Worm (Caenorhabditis elegans) whole organism, young adult: ENCODE results near the gene srx-5.

Source experiments
- B0035.1 ChIP-seq: sonication (generic microtip); optimal IDR thresholded peaks from 2 replicates; lab custom pipeline; 2016; ENCODE audit warnings: missing genetic modification characterization, mild to moderate bottlenecking, missing compliant biosample characterization, missing genotype, missing genetic modification reagents
- B0336.3 ChIP-seq: fragments of 200-800 bp; sonication (Bioruptor generic); IDR thresholded peaks from 2 replicates; pipeline ENCODE4 v1.3.6; 2022; ENCODE audit warnings: missing genetic modification characterization, missing compliant biosample characterization
- K12H6.12 ChIP-seq: fragments of 200-800 bp; sonication (Bioruptor generic); optimal IDR thresholded peaks from 2 replicates; lab custom pipeline; 2018; ENCODE audit warnings: mild to moderate bottlenecking, missing genetic modification characterization, missing compliant biosample characterization
- T07F8.4 ChIP-seq: sonication (generic microtip); optimal IDR thresholded peaks from 2 replicates; lab custom pipeline; 2016; ENCODE audit warnings: mild to moderate bottlenecking, missing genetic modification characterization, moderate library complexity, missing compliant biosample characterization
- Y53G8AR.9 ChIP-seq: fragments of 200-800 bp; sonication (Bioruptor generic); conservative IDR thresholded peaks from 2 replicates; pipeline ENCODE4 v1.3.6; 2022; ENCODE audit warnings: missing genetic modification reagents, missing genetic modification characterization, missing compliant biosample characterization
- Y67H2A.10 ChIP-seq: fragments of 200-800 bp; sonication (Bioruptor generic); conservative IDR thresholded peaks from 2 replicates; pipeline ENCODE4 v1.3.6; 2022; ENCODE audit warnings: missing genetic modification reagents, missing genetic modification characterization, missing compliant biosample characterization
- ZK185.1 ChIP-seq: sonication (generic microtip); optimal IDR thresholded peaks from 2 replicates; lab custom pipeline; 2016; ENCODE audit warnings: mild to moderate bottlenecking, missing genetic modification characterization, missing compliant biosample characterization; ENCODE audit not compliant: poor library complexity, severe bottlenecking
- akir-1 ChIP-seq: fragments of 200-800 bp; sonication (Bioruptor generic); optimal IDR thresholded peaks from 2 replicates; lab custom pipeline; 2018; ENCODE audit warnings: mild to moderate bottlenecking, missing genetic modification characterization, moderate library complexity, missing compliant biosample characterization
- athp-1 ChIP-seq: sonication (generic microtip); optimal IDR thresholded peaks from 2 replicates; lab custom pipeline; 2017; ENCODE audit warnings: mild to moderate bottlenecking, missing genetic modification characterization, missing compliant biosample characterization
- attf-6 ChIP-seq: fragments of 200-800 bp; sonication (Bioruptor generic); IDR thresholded peaks from 2 replicates; pipeline ENCODE4 v1.3.6; 2022; ENCODE audit warnings: missing genetic modification reagents, missing genetic modification characterization, missing compliant biosample characterization
- ccch-3 ChIP-seq: fragments of 200-800 bp; sonication (Bioruptor generic); optimal IDR thresholded peaks from 2 replicates; lab custom pipeline; 2018; ENCODE audit warnings: mild to moderate bottlenecking, missing genetic modification characterization, missing compliant biosample characterization
- cebp-1 ChIP-seq, 2 experiments: fragments of 200-800 bp in 1 of 2; sonication (Bioruptor generic) in 1 of 2; sonication (generic microtip) in 1 of 2; IDR thresholded peaks in 1 of 2; optimal IDR thresholded peaks in 1 of 2; 2 replicates each; pipeline versions ENCODE4 v1.3.6 to Lab custom; 2017 to 2022; ENCODE audit warnings: missing compliant biosample characterization in 2 of 2, missing genetic modification characterization in 2 of 2, mild to moderate bottlenecking in 1 of 2, missing genetic modification reagents in 1 of 2, moderate library complexity in 1 of 2
- ceh-91 ChIP-seq: fragments of 200-800 bp; sonication (Bioruptor generic); IDR thresholded peaks from 2 replicates; pipeline ENCODE4 v1.3.6; 2022; ENCODE audit warnings: missing genetic modification reagents, missing genetic modification characterization, missing compliant biosample characterization
- chd-7 ChIP-seq: sonication (generic microtip); optimal IDR thresholded peaks from 2 replicates; lab custom pipeline; 2016; ENCODE audit warnings: mild to moderate bottlenecking, missing genetic modification characterization, moderate library complexity, missing compliant biosample characterization
- dpff-1 ChIP-seq: sonication (generic microtip); optimal IDR thresholded peaks from 2 replicates; lab custom pipeline; 2017; ENCODE audit warnings: mild to moderate bottlenecking, missing genetic modification characterization, missing compliant biosample characterization
- dpl-1 ChIP-seq: fragments of 150-350 bp; optimal IDR thresholded peaks from 2 replicates; lab custom pipeline; 2014; ENCODE audit warnings: missing biosample characterization, missing genetic modification reagents, missing genetic modification characterization
- efl-1 ChIP-seq: fragments of 150-350 bp; optimal IDR thresholded peaks from 2 replicates; lab custom pipeline; 2014; ENCODE audit warnings: missing biosample characterization, missing genetic modification reagents, missing genetic modification characterization
- egrh-3 ChIP-seq: fragments of 200-800 bp; sonication (Bioruptor generic); IDR thresholded peaks from 2 replicates; pipeline ENCODE4 v1.3.6; 2022; ENCODE audit warnings: missing genetic modification reagents, missing genetic modification characterization, missing compliant biosample characterization
- gei-17 ChIP-seq: fragments of 200-800 bp; sonication (Bioruptor generic); optimal IDR thresholded peaks from 2 replicates; lab custom pipeline; 2018; ENCODE audit warnings: mild to moderate bottlenecking, missing genetic modification characterization, missing compliant biosample characterization
- hmg-1.2 ChIP-seq: fragments of 200-800 bp; sonication (Bioruptor generic); IDR thresholded peaks from 2 replicates; pipeline ENCODE4 v1.3.6; 2022; ENCODE audit warnings: missing genetic modification reagents, missing genetic modification characterization, missing compliant biosample characterization
- hmg-20 ChIP-seq: fragments of 200-800 bp; sonication (Bioruptor generic); IDR thresholded peaks from 2 replicates; pipeline ENCODE4 v1.3.6; 2022; ENCODE audit warnings: missing genetic modification reagents, missing genetic modification characterization, missing compliant biosample characterization
- hsf-1 ChIP-seq: fragments of 200-800 bp; sonication (Bioruptor generic); IDR thresholded peaks from 2 replicates; pipeline ENCODE4 v1.3.6; 2022; ENCODE audit warnings: missing genetic modification reagents, missing genetic modification characterization, missing compliant biosample characterization
- let-526 ChIP-seq: fragments of 200-800 bp; sonication (Bioruptor generic); IDR thresholded peaks from 2 replicates; pipeline ENCODE4 v1.3.6; 2022; ENCODE audit warnings: missing genetic modification reagents, missing genetic modification characterization, missing compliant biosample characterization
- lin-35 ChIP-seq, 3 experiments: fragments of 150-350 bp in 2 of 3; sonication (generic microtip) in 1 of 3; optimal IDR thresholded peaks; 2 replicates each; lab custom pipeline; 2014 to 2018; ENCODE audit warnings: missing biosample characterization in 3 of 3, missing genetic modification characterization in 3 of 3, missing genetic modification reagents in 3 of 3
- lin-40 ChIP-seq: sonication (generic microtip); optimal IDR thresholded peaks from 2 replicates; lab custom pipeline; 2016; ENCODE audit warnings: missing genetic modification characterization, mild to moderate bottlenecking, missing compliant biosample characterization, missing genotype, missing genetic modification reagents
- lin-54 ChIP-seq: fragments of 200-800 bp; sonication (Bioruptor generic); optimal IDR thresholded peaks from 2 replicates; lab custom pipeline; 2018; ENCODE audit warnings: mild to moderate bottlenecking, missing genetic modification characterization, missing compliant biosample characterization
- madf-3 ChIP-seq: fragments of 200-800 bp; sonication (Bioruptor generic); IDR thresholded peaks from 2 replicates; pipeline ENCODE4 v1.3.6; 2022; ENCODE audit warnings: missing genetic modification reagents, missing genetic modification characterization, missing compliant biosample characterization
- mcd-1 ChIP-seq: fragments of 200-800 bp; sonication (Bioruptor generic); IDR thresholded peaks from 2 replicates; pipeline ENCODE4 v1.3.6; 2022; ENCODE audit warnings: missing genetic modification reagents, missing genetic modification characterization, missing compliant biosample characterization
- nhr-27 ChIP-seq: fragments of 200-800 bp; sonication (Bioruptor generic); optimal IDR thresholded peaks from 2 replicates; lab custom pipeline; 2018; ENCODE audit warnings: mild to moderate bottlenecking, missing genetic modification characterization, moderate library complexity, missing compliant biosample characterization
- nhr-90 ChIP-seq: sonication (generic microtip); optimal IDR thresholded peaks from 2 replicates; lab custom pipeline; 2016; ENCODE audit warnings: missing genotype, mild to moderate bottlenecking, missing genetic modification characterization, missing compliant biosample characterization
- pbrm-1 ChIP-seq: fragments of 200-800 bp; sonication (Bioruptor generic); IDR thresholded peaks from 2 replicates; pipeline ENCODE4 v1.3.6; 2022; ENCODE audit warnings: missing genetic modification reagents, missing genetic modification characterization, missing compliant biosample characterization
- pha-4 ChIP-seq: fragments of 150-350 bp; sonication (generic microtip); optimal IDR thresholded peaks from 2 replicates; lab custom pipeline; 2014; ENCODE audit warnings: missing biosample characterization, missing genetic modification reagents, missing genetic modification characterization
- repo-1 ChIP-seq: sonication (generic microtip); optimal IDR thresholded peaks from 2 replicates; lab custom pipeline; 2017; ENCODE audit warnings: mild to moderate bottlenecking, missing genetic modification characterization, missing compliant biosample characterization
- sdz-38 ChIP-seq: sonication (generic microtip); optimal IDR thresholded peaks from 2 replicates; lab custom pipeline; 2016; ENCODE audit warnings: missing genotype, missing genetic modification characterization, missing compliant biosample characterization
- sea-2 ChIP-seq: fragments of 200-800 bp; sonication (Bioruptor generic); IDR thresholded peaks from 2 replicates; pipeline ENCODE4 v1.3.6; 2022; ENCODE audit warnings: missing genetic modification characterization, missing compliant biosample characterization
- snpc-1.1 ChIP-seq: sonication (generic microtip); optimal IDR thresholded peaks from 2 replicates; lab custom pipeline; 2017; ENCODE audit warnings: missing genetic modification characterization, mild to moderate bottlenecking, missing compliant biosample characterization, antibody characterized with exemption, moderate library complexity, missing genotype, missing genetic modification reagents; ENCODE audit not compliant: insufficient read depth
- snpc-4 ChIP-seq, 5 experiments: fragments of 150-350 bp in 1 of 5; sonication (generic microtip) in 4 of 5; optimal IDR thresholded peaks; 2 replicates each; lab custom pipeline; 2014 to 2018; ENCODE audit warnings: missing genetic modification characterization in 5 of 5, missing biosample characterization in 3 of 5, antibody characterized with exemption in 2 of 5, mild to moderate bottlenecking in 2 of 5, missing compliant biosample characterization in 2 of 5, missing genotype in 2 of 5, moderate library complexity in 2 of 5, missing genetic modification reagents in 1 of 5
- tlf-1 ChIP-seq: fragments of 200-800 bp; sonication (Bioruptor generic); optimal IDR thresholded peaks from 2 replicates; lab custom pipeline; 2018; ENCODE audit warnings: mild to moderate bottlenecking, missing genetic modification characterization, missing compliant biosample characterization
- unc-130 ChIP-seq: sonication (generic microtip); optimal IDR thresholded peaks from 2 replicates; lab custom pipeline; 2016; ENCODE audit warnings: missing genetic modification reagents, missing genetic modification characterization, missing compliant biosample characterization
- ztf-22 ChIP-seq: fragments of 200-800 bp; sonication (Bioruptor generic); optimal IDR thresholded peaks from 2 replicates; lab custom pipeline; 2018; ENCODE audit warnings: mild to moderate bottlenecking, missing genetic modification characterization, moderate library complexity, missing compliant biosample characterization
- ztf-25 ChIP-seq: fragments of 200-800 bp; sonication (Bioruptor generic); IDR thresholded peaks from 2 replicates; pipeline ENCODE4 v1.3.6; 2022; ENCODE audit warnings: missing genetic modification reagents, missing genetic modification characterization, missing compliant biosample characterization
- ztf-26 ChIP-seq: sonication (generic microtip); optimal IDR thresholded peaks from 2 replicates; lab custom pipeline; 2017; ENCODE audit warnings: missing genetic modification characterization, missing compliant biosample characterization

Gene srx-5

ce11 chrV:723895-724352 is 24.0 kb downstream of the srx-5 start, which contains the start of gene fbxb-72 (continued):
- TF ChIP-seq repo-1 (peak; percentile 90), ZK185.1 (tag; lab: Kevin White, UChicago) (peak; percentile 95), ztf-22 (GFP tag; lab: Kevin White, UChicago) (peak; percentile 65), let-526 (GFP tag; lab: Robert Waterston, UW) (0 out of 2 replicates have a peak, but pooled peaks have one; percentile 11), ztf-26 (peak; percentile 68), lin-35 (GFP tag; optimal IDR thresholded peaks at IDR 0.05; lab: Kevin White, UChicago) (peak in 1 of 3 experiments; percentile 77), gei-17 (GFP tag; lab: Kevin White, UChicago) (peak; percentile 38), ccch-3 (no peak), ceh-91 (GFP tag; lab: Robert Waterston, UW) (no peak), pha-4 (tag; lab: Kevin White, UChicago) (peak; percentile 94), B0336.3 (GFP tag; lab: Robert Waterston, UW) (peak; percentile 77), attf-6 (no peak), lin-40 (tag; lab: Kevin White, UChicago) (peak; percentile 75), Y67H2A.10 (GFP tag; lab: Robert Waterston, UW) (no peak), K12H6.12 (tag; lab: Kevin White, UChicago) (peak; percentile 53), pbrm-1 (peak; percentile 52), Y53G8AR.9 (GFP tag; lab: Robert Waterston, UW) (peak; percentile 94), akir-1 (GFP tag; lab: Kevin White, UChicago) (peak; percentile 25), nhr-90 (tag; lab: Kevin White, UChicago) (peak; percentile 11), cebp-1 (GFP tag; IDR thresholded peaks at IDR 0.05; lab: Robert Waterston, UW) (peak; percentile 73), cebp-1 (tag; optimal IDR thresholded peaks at IDR 0.05; lab: Kevin White, UChicago) (peak; percentile 89), athp-1 (tag; lab: Kevin White, UChicago) (peak; percentile 74), B0035.1 (tag; lab: Kevin White, UChicago) (peak; percentile 71), sea-2 (0 out of 2 replicates have a peak, but pooled peaks have one; percentile 9), efl-1 (GFP tag; lab: Kevin White, UChicago) (no peak), sdz-38 (no peak), mcd-1 (GFP tag; lab: Robert Waterston, UW) (peak; percentile 38; the same call in 1 of the 2 replicates), ztf-25 (no peak), T07F8.4 (tag; lab: Kevin White, UChicago) (no peak), hmg-20 (0 out of 2 replicates have a peak, but pooled peaks have one; percentile 3), dpl-1 (GFP tag; lab: Kevin White, UChicago) (no peak), hsf-1 (GFP tag; lab: Robert Waterston, UW) (peak; percentile 23; the same call in 1 of the 2 replicates), snpc-1.1 (tag; lab: Kevin White, UChicago) (no peak), dpff-1 (tag; lab: Kevin White, UChicago) (no peak), lin-54 (GFP tag; lab: Kevin White, UChicago) (no peak), unc-130 (GFP tag; lab: Kevin White, UChicago) (no peak), tlf-1 (GFP tag; lab: Kevin White, UChicago) (peak; percentile 89), chd-7 (peak; percentile 77), snpc-4 (GFP tag; optimal IDR thresholded peaks at IDR 0.05; lab: Kevin White, UChicago) (no peak), snpc-4 (tag; optimal IDR thresholded peaks at IDR 0.05; lab: Kevin White, UChicago) (peak in 3 of 4 experiments; percentile 1 to 41 (median 34)), egrh-3 (GFP tag; lab: Robert Waterston, UW) (no peak), nhr-27 (peak; percentile 5), madf-3 (GFP tag; lab: Robert Waterston, UW) (0 out of 2 replicates have a peak, but pooled peaks have one; percentile 9), hmg-1.2 (GFP tag; lab: Robert Waterston, UW) (peak; percentile 50)
